Worm (Caenorhabditis elegans) whole organism, L4/young adult: ENCODE data around the gene F22E5.6.
"Not testable (repeated sequence)": the region's sequence is repeated elsewhere in the genome, so short reads cannot be mapped to it uniquely, and the experiment has no call there.

Experiments
- W03F9.2 ChIP-seq: fragments of 150-350 bp; optimal IDR thresholded peaks from 2 replicates; lab custom pipeline; 2014; ENCODE audit warnings: missing biosample characterization, missing genetic modification characterization
- dao-5 ChIP-seq: sonication (generic microtip); optimal IDR thresholded peaks from 2 replicates; lab custom pipeline; 2016; ENCODE audit warnings: missing genotype, missing genetic modification characterization, moderate library complexity, missing compliant biosample characterization
- him-1 ChIP-seq: sonication (generic microtip); optimal IDR thresholded peaks from 2 replicates; lab custom pipeline; 2016; ENCODE audit warnings: missing genotype, missing genetic modification reagents, missing genetic modification characterization, missing compliant biosample characterization

DNA sequence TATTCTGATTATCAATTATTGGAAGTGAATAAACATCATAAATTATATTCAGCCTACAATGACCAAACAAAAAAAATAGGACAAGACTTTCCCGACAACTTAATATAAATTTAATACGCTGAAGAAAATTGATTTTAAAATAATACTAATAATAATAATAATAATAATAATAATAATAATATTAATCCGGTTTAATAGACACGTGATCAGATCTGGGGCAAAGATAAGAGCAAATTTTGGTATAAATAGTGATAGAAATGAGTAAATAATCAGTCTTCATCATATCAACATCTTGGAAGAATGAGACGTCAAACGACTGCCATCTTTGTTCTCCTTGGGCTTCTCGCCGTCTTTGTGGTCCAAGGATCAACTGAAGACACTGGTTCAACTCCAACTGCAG is 30.5 kb upstream of the F22E5.6 start, which contains the start of gene msrp-6:
- not testable (repeated sequence) for TF ChIP-seq W03F9.2; dao-5 (tag; lab: Kevin White, UChicago); him-1 (tag; lab: Kevin White, UChicago)
